Fruit fly (Drosophila melanogaster) whole organism, embryonic: Measurements from ENCODE around the gene CG34265.
A peak's percentile ranks its signal among the peaks of the same experiment; 100 is the strongest.

Experiments
- Ada2b ChIP-seq: fragments of 200-800 bp; sonication (Bioruptor generic); IDR thresholded peaks from 2 replicates; pipeline ENCODE4 v1.3.6; 2022; ENCODE audit warnings: missing biosample characterization, missing genetic modification characterization
- Asciz ChIP-seq: fragments of 200-800 bp; sonication (Bioruptor generic); optimal IDR thresholded peaks from 2 replicates; lab custom pipeline; 2017; ENCODE audit warnings: missing biosample characterization, mild to moderate bottlenecking, missing genetic modification characterization, missing genetic modification reagents
- CG10274 ChIP-seq: fragments of 200-800 bp; sonication (Bioruptor generic); optimal IDR thresholded peaks from 3 replicates; lab custom pipeline; 2017; ENCODE audit warnings: missing biosample characterization, mild to moderate bottlenecking, missing genetic modification characterization
- CG10565 ChIP-seq: fragments of 200-800 bp; sonication (Bioruptor generic); optimal IDR thresholded peaks from 3 replicates; lab custom pipeline; 2016; ENCODE audit warnings: missing biosample characterization, mild to moderate bottlenecking, missing genetic modification characterization
- CG11093 ChIP-seq: fragments of 200-800 bp; sonication (Bioruptor generic); IDR thresholded peaks from 3 replicates; pipeline ENCODE4 v1.3.6; 2022; ENCODE audit warnings: missing biosample characterization, missing genetic modification characterization
- CG11247 ChIP-seq: fragments of 200-800 bp; sonication (Bioruptor generic); IDR thresholded peaks from 2 replicates; pipeline ENCODE4 v1.3.6; 2022; ENCODE audit warnings: missing biosample characterization, missing genetic modification characterization
- CG11456 ChIP-seq: fragments of 200-800 bp; sonication (Bioruptor generic); IDR thresholded peaks from 3 replicates; pipeline ENCODE4 v1.3.6; 2022; ENCODE audit warnings: missing biosample characterization, missing genetic modification characterization
- CG13296 ChIP-seq: fragments of 200-800 bp; sonication (Bioruptor generic); optimal IDR thresholded peaks from 3 replicates; lab custom pipeline; 2018; ENCODE audit warnings: missing biosample characterization, mild to moderate bottlenecking, missing genetic modification characterization
- CG13775 ChIP-seq: fragments of 200-800 bp; sonication (Bioruptor generic); optimal IDR thresholded peaks from 3 replicates; lab custom pipeline; 2017; ENCODE audit warnings: missing biosample characterization, mild to moderate bottlenecking, missing genetic modification characterization
- CG14441 ChIP-seq: fragments of 200-800 bp; sonication (Bioruptor generic); IDR thresholded peaks from 2 replicates; pipeline ENCODE4 v1.3.6; 2022; ENCODE audit warnings: missing biosample characterization, missing genetic modification characterization
- CG14965 ChIP-seq: fragments of 200-800 bp; sonication (Bioruptor generic); optimal IDR thresholded peaks from 2 replicates; lab custom pipeline; 2016; ENCODE audit warnings: missing biosample characterization, missing genetic modification characterization, borderline replicate concordance
- CG17328 ChIP-seq: fragments of 200-800 bp; sonication (Bioruptor generic); IDR thresholded peaks from 2 replicates; pipeline ENCODE4 v1.3.6; 2022; ENCODE audit warnings: missing biosample characterization, missing genetic modification characterization
- CG17359 ChIP-seq: fragments of 200-800 bp; sonication (Bioruptor generic); optimal IDR thresholded peaks from 3 replicates; lab custom pipeline; 2018; ENCODE audit warnings: missing biosample characterization, mild to moderate bottlenecking, missing genetic modification characterization, moderate library complexity
- CG17912 ChIP-seq: fragments of 200-800 bp; sonication (Bioruptor generic); optimal IDR thresholded peaks from 2 replicates; lab custom pipeline; 2018; ENCODE audit warnings: missing biosample characterization, mild to moderate bottlenecking, missing genetic modification characterization
- CG2202 ChIP-seq: fragments of 200-800 bp; sonication (Bioruptor generic); optimal IDR thresholded peaks from 2 replicates; lab custom pipeline; 2018; ENCODE audit warnings: missing biosample characterization, mild to moderate bottlenecking, missing genetic modification characterization
- CG30403 ChIP-seq: fragments of 200-800 bp; sonication (Bioruptor generic); optimal IDR thresholded peaks from 3 replicates; lab custom pipeline; 2016; ENCODE audit warnings: missing biosample characterization, missing genetic modification characterization
- CG30431 ChIP-seq: fragments of 200-800 bp; sonication (Bioruptor generic); optimal IDR thresholded peaks from 2 replicates; lab custom pipeline; 2017; ENCODE audit warnings: missing biosample characterization, missing genetic modification characterization
- CG3163 ChIP-seq: fragments of 200-800 bp; sonication (Bioruptor generic); optimal IDR thresholded peaks from 3 replicates; lab custom pipeline; 2016; ENCODE audit warnings: missing biosample characterization, missing genetic modification characterization
- CG3407 ChIP-seq: fragments of 200-800 bp; sonication (Bioruptor generic); optimal IDR thresholded peaks from 2 replicates; lab custom pipeline; 2018; ENCODE audit warnings: missing biosample characterization, mild to moderate bottlenecking, missing genetic modification characterization
- CG3838 ChIP-seq: fragments of 200-800 bp; sonication (Bioruptor generic); optimal IDR thresholded peaks from 3 replicates; lab custom pipeline; 2016; ENCODE audit warnings: missing biosample characterization, missing genetic modification characterization
- CG4424 ChIP-seq: fragments of 200-800 bp; sonication (Bioruptor generic); optimal IDR thresholded peaks from 3 replicates; lab custom pipeline; 2016; ENCODE audit warnings: missing biosample characterization, missing genetic modification characterization
- CG6175 ChIP-seq: fragments of 200-800 bp; sonication (Bioruptor generic); IDR thresholded peaks from 3 replicates; pipeline ENCODE4 v1.3.6; 2022; ENCODE audit warnings: missing biosample characterization, missing genetic modification characterization
- CG6683 ChIP-seq: fragments of 200-800 bp; sonication (Bioruptor generic); optimal IDR thresholded peaks from 2 replicates; lab custom pipeline; 2017; ENCODE audit warnings: missing biosample characterization, mild to moderate bottlenecking, missing genetic modification characterization, missing genetic modification reagents
- CG9215 ChIP-seq: fragments of 200-800 bp; sonication (Bioruptor generic); IDR thresholded peaks from 2 replicates; pipeline ENCODE4 v1.3.6; 2022; ENCODE audit warnings: missing biosample characterization, missing genetic modification characterization
- CG9797 ChIP-seq: fragments of 200-800 bp; sonication (Bioruptor generic); optimal IDR thresholded peaks from 3 replicates; lab custom pipeline; 2018; ENCODE audit warnings: missing biosample characterization, mild to moderate bottlenecking, missing genetic modification characterization
- Dbx ChIP-seq: fragments of 200-800 bp; sonication (Bioruptor generic); IDR thresholded peaks from 3 replicates; pipeline ENCODE4 v1.3.6; 2022; ENCODE audit warnings: missing biosample characterization, missing genetic modification characterization
- HHEX ChIP-seq: fragments of 200-800 bp; sonication (Bioruptor generic); optimal IDR thresholded peaks from 3 replicates; lab custom pipeline; 2017; ENCODE audit warnings: missing biosample characterization, mild to moderate bottlenecking, missing genetic modification characterization, missing genetic modification reagents
- HLH3B ChIP-seq: fragments of 200-800 bp; sonication (Bioruptor generic); IDR thresholded peaks from 2 replicates; pipeline ENCODE4 v1.3.6; 2022; ENCODE audit warnings: missing biosample characterization, missing genetic modification characterization
- Nf-YC ChIP-seq: fragments of 200-800 bp; optimal IDR thresholded peaks from 3 replicates; lab custom pipeline; 2019; ENCODE audit warnings: missing biosample characterization, mild to moderate bottlenecking, missing genetic modification characterization, moderate library complexity
- PHDP ChIP-seq: fragments of 200-800 bp; sonication (Bioruptor generic); optimal IDR thresholded peaks from 3 replicates; lab custom pipeline; 2018; ENCODE audit warnings: missing biosample characterization, mild to moderate bottlenecking, missing genetic modification characterization, moderate library complexity
- Rx ChIP-seq: fragments of 200-800 bp; sonication (Bioruptor generic); IDR thresholded peaks from 2 replicates; pipeline ENCODE4 v1.3.6; 2022; ENCODE audit warnings: missing biosample characterization, missing genetic modification characterization
- Trl ChIP-seq, 3 experiments: fragments of >200 bp in 2 of 3; fragments of 200-800 bp in 1 of 3; sonication (Bioruptor generic) in 1 of 3; optimal IDR thresholded peaks; 2 replicates in 1 of 3; 3 replicates in 2 of 3; lab custom pipeline; 2016 to 2017; ENCODE audit warnings: missing biosample characterization in 1 of 3, missing genetic modification characterization in 1 of 3
- az2 ChIP-seq: fragments of 200-800 bp; sonication (Bioruptor generic); optimal IDR thresholded peaks from 3 replicates; lab custom pipeline; 2016; ENCODE audit warnings: missing biosample characterization, missing genetic modification characterization
- crol ChIP-seq: fragments of 200-800 bp; sonication (Bioruptor generic); IDR thresholded peaks from 2 replicates; pipeline ENCODE4 v1.3.6; 2022; ENCODE audit warnings: missing biosample characterization, missing genetic modification characterization
- dmrt11E ChIP-seq: fragments of 200-800 bp; sonication (Bioruptor generic); optimal IDR thresholded peaks from 3 replicates; lab custom pipeline; 2018; ENCODE audit warnings: missing biosample characterization, mild to moderate bottlenecking, missing genetic modification characterization, moderate library complexity
- dpn ChIP-seq, 2 experiments: fragments of 200-800 bp; sonication (Bioruptor generic); optimal IDR thresholded peaks; 3 replicates each; lab custom pipeline; 2016; ENCODE audit warnings: missing biosample characterization in 2 of 2, missing genetic modification characterization in 2 of 2
- eyg ChIP-seq: fragments of 200-800 bp; sonication (Bioruptor generic); optimal IDR thresholded peaks from 3 replicates; lab custom pipeline; 2016; ENCODE audit warnings: missing biosample characterization, missing genetic modification characterization
- gem ChIP-seq: fragments of 200-800 bp; sonication (Bioruptor generic); optimal IDR thresholded peaks from 2 replicates; lab custom pipeline; 2019; ENCODE audit warnings: missing biosample characterization, mild to moderate bottlenecking, missing genetic modification characterization, moderate library complexity
- grn ChIP-seq: fragments of 200-800 bp; sonication (Bioruptor generic); optimal IDR thresholded peaks from 3 replicates; lab custom pipeline; 2017; ENCODE audit warnings: missing biosample characterization, missing genetic modification characterization
- h ChIP-seq: fragments of >200 bp; optimal IDR thresholded peaks from 2 replicates; lab custom pipeline; 2017
- ken ChIP-seq: fragments of 200-800 bp; sonication (Bioruptor generic); IDR thresholded peaks from 3 replicates; pipeline ENCODE4 v1.3.6; 2022; ENCODE audit warnings: missing biosample characterization, missing genetic modification characterization
- lab ChIP-seq: fragments of 200-800 bp; sonication (Bioruptor generic); optimal IDR thresholded peaks from 3 replicates; lab custom pipeline; 2017; ENCODE audit warnings: missing biosample characterization, missing genetic modification characterization, mild to moderate bottlenecking, moderate library complexity, missing genetic modification reagents
- otp ChIP-seq: fragments of 200-800 bp; sonication (Bioruptor generic); IDR thresholded peaks from 3 replicates; pipeline ENCODE4, ENCODE4 v1.3.6; 2022; ENCODE audit warnings: missing biosample characterization, missing genetic modification characterization
- pan ChIP-seq, 4 experiments: fragments of >200 bp in 3 of 4; fragments of 200-800 bp in 1 of 4; sonication (Bioruptor generic) in 1 of 4; optimal IDR thresholded peaks in 3 of 4; IDR thresholded peaks in 1 of 4; 2 replicates each; pipeline versions ENCODE4 v1.3.6 to Lab custom; 2017 to 2022; ENCODE audit warnings: missing biosample characterization in 2 of 4, missing genetic modification characterization in 2 of 4, mixed read lengths in 1 of 4
- pfk ChIP-seq: fragments of 200-800 bp; sonication (Bioruptor generic); optimal IDR thresholded peaks from 2 replicates; lab custom pipeline; 2018; ENCODE audit warnings: missing biosample characterization, mild to moderate bottlenecking, missing genetic modification characterization, moderate library complexity
- pros ChIP-seq: fragments of 200-800 bp; sonication (Bioruptor generic); optimal IDR thresholded peaks from 3 replicates; lab custom pipeline; 2019; ENCODE audit warnings: missing biosample characterization, mild to moderate bottlenecking, missing genetic modification characterization, moderate library complexity
- sisA ChIP-seq: fragments of 200-800 bp; sonication (Bioruptor generic); IDR thresholded peaks from 2 replicates; pipeline ENCODE4 v1.3.6; 2022; ENCODE audit warnings: missing biosample characterization, missing genetic modification characterization
- so ChIP-seq: fragments of 200-800 bp; sonication (Bioruptor generic); IDR thresholded peaks from 3 replicates; pipeline ENCODE4 v1.3.6; 2022; ENCODE audit warnings: missing biosample characterization, missing genetic modification characterization
- stc ChIP-seq: fragments of 200-800 bp; sonication (Bioruptor generic); IDR thresholded peaks from 2 replicates; pipeline ENCODE4 v1.3.6; 2022; ENCODE audit warnings: missing biosample characterization, missing genetic modification characterization
- vnd ChIP-seq: fragments of 200-800 bp; sonication (Bioruptor generic); IDR thresholded peaks from 3 replicates; pipeline ENCODE4 v1.3.6; 2022; ENCODE audit warnings: missing biosample characterization, missing genetic modification characterization; ENCODE audit not compliant: partially characterized antibody
- zf30C ChIP-seq: fragments of 200-800 bp; sonication (Bioruptor generic); optimal IDR thresholded peaks from 3 replicates; lab custom pipeline; 2018; ENCODE audit warnings: missing biosample characterization, mild to moderate bottlenecking, missing genetic modification characterization

CG34265 gene

DNA sequence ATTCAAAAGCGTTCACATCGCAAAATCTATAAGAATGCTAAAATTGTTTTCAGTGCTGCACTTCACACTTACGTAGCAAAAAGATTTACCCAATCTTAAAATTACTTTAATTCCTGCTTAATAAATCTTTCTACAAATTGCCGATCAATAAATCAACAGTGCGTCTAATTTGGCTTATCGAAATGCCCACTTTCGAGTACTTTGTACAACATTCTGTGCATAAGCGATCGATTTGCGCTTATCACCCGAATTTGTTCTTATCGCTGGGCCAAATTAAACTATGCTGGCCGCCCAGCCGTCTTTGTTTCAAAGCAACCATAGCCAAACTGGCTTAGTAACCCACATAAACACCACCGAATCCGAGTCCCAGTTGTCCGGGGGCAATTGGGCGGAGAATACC lies 38.3 kb downstream of the CG34265 start (continued):
- TF ChIP-seq Dbx (GFP tag; lab: Robert Waterston, UW): no peak
- TF ChIP-seq CG6175 (GFP tag; lab: Robert Waterston, UW): no peak
- TF ChIP-seq pfk (GFP tag; lab: Kevin White, UChicago): no peak
- no peak for TF ChIP-seq CG3163 (GFP tag; lab: Kevin White, UChicago)
- TF ChIP-seq sisA (GFP tag; lab: Robert Waterston, UW): no peak
- no peak for TF ChIP-seq CG14441 (GFP tag; lab: Robert Waterston, UW)
- TF ChIP-seq Nf-YC (tag; lab: Kevin White, UChicago): no peak
- no peak for TF ChIP-seq CG9797
- TF ChIP-seq Ada2b (GFP tag; lab: Robert Waterston, UW): no peak
- no peak for TF ChIP-seq CG2202 (tag; lab: Kevin White, UChicago)
- no peak for TF ChIP-seq CG9215 (GFP tag; lab: Robert Waterston, UW)
- no peak for TF ChIP-seq otp
- no peak for TF ChIP-seq CG30431 (GFP tag; lab: Kevin White, UChicago)
- no peak for TF ChIP-seq CG4424
- TF ChIP-seq gem (tag; lab: Kevin White, UChicago): no peak
- TF ChIP-seq Trl (optimal IDR thresholded peaks at IDR 0.05; lab: Kevin White, UChicago): no peak
- TF ChIP-seq Trl (GFP tag; optimal IDR thresholded peaks at IDR 0.05; lab: Kevin White, UChicago): no peak
- TF ChIP-seq so (GFP tag; lab: Robert Waterston, UW): no peak
- no peak for TF ChIP-seq az2 (GFP tag; lab: Kevin White, UChicago)
- no peak for TF ChIP-seq CG17359 (tag; lab: Kevin White, UChicago)
- no peak for TF ChIP-seq CG11247
- TF ChIP-seq CG13296 (GFP tag; lab: Kevin White, UChicago): peak; percentile 47
- no peak for TF ChIP-seq pan (optimal IDR thresholded peaks at IDR 0.05; lab: Kevin White, UChicago)
- no peak for TF ChIP-seq pan (GFP tag; optimal IDR thresholded peaks at IDR 0.05 in 1 of 2, IDR thresholded peaks at IDR 0.05 in 1 of 2)
- no peak for TF ChIP-seq CG10274 (GFP tag; lab: Kevin White, UChicago)
- TF ChIP-seq CG6683 (GFP tag; lab: Kevin White, UChicago): no peak
- TF ChIP-seq CG30403 (GFP tag; lab: Kevin White, UChicago): no peak
- no peak for TF ChIP-seq CG11093 (GFP tag; lab: Robert Waterston, UW)
- TF ChIP-seq HHEX (GFP tag; lab: Kevin White, UChicago): peak; percentile 7
- TF ChIP-seq PHDP: peak; percentile 11
- peak; percentile 7 for TF ChIP-seq Asciz (GFP tag; lab: Kevin White, UChicago)
- no peak for TF ChIP-seq eyg (GFP tag; lab: Kevin White, UChicago)
- no peak for TF ChIP-seq CG11456 (GFP tag; lab: Robert Waterston, UW)
- 0 out of 3 replicates have a peak, but pooled peaks have one; percentile 40 for TF ChIP-seq vnd (GFP tag; lab: Robert Waterston, UW)
- no peak for TF ChIP-seq CG13775 (GFP tag; lab: Kevin White, UChicago)
- no peak for TF ChIP-seq CG17328 (GFP tag; lab: Robert Waterston, UW)
- TF ChIP-seq crol: no peak
- TF ChIP-seq zf30C (GFP tag; lab: Kevin White, UChicago): no peak
- no peak for TF ChIP-seq CG3838
- no peak for TF ChIP-seq CG3407 (GFP tag; lab: Kevin White, UChicago)
- TF ChIP-seq lab: peak; percentile 40
- peak; percentile 54 for TF ChIP-seq grn (GFP tag; lab: Kevin White, UChicago)
- no peak for TF ChIP-seq stc (GFP tag; lab: Robert Waterston, UW)
- no peak for TF ChIP-seq CG14965
- TF ChIP-seq dpn (GFP tag; optimal IDR thresholded peaks at IDR 0.05; lab: Kevin White, UChicago): no peak
- TF ChIP-seq HLH3B (GFP tag; lab: Robert Waterston, UW): no peak
- TF ChIP-seq Rx (GFP tag; lab: Robert Waterston, UW): no peak
- TF ChIP-seq h (lab: Kevin White, UChicago): no peak
- no peak for TF ChIP-seq CG17912 (GFP tag; lab: Kevin White, UChicago)
- TF ChIP-seq pros: no peak
- TF ChIP-seq CG10565: no peak
- TF ChIP-seq dmrt11E (tag; lab: Kevin White, UChicago): no peak
- no peak for TF ChIP-seq ken (GFP tag; lab: Robert Waterston, UW)
